Fruit fly (Drosophila melanogaster) whole organism, prepupa: ENCODE results near the gene Polr3C.

Experiments
- CG10669 ChIP-seq: fragments of 200-800 bp; sonication (Bioruptor generic); optimal IDR thresholded peaks from 3 replicates; lab custom pipeline; 2018; ENCODE audit warnings: missing biosample characterization, mild to moderate bottlenecking, missing genetic modification characterization, moderate library complexity
- CG11294 ChIP-seq: fragments of 200-800 bp; sonication (Bioruptor generic); IDR thresholded peaks from 2 replicates; pipeline ENCODE4 v1.3.6; 2022; ENCODE audit warnings: missing biosample characterization, missing genetic modification characterization
- CG1621 ChIP-seq: fragments of 200-800 bp; sonication (Bioruptor generic); optimal IDR thresholded peaks from 3 replicates; lab custom pipeline; 2018; ENCODE audit warnings: missing biosample characterization, mild to moderate bottlenecking, missing genetic modification characterization
- CG16779 ChIP-seq: fragments of 200-800 bp; sonication (Bioruptor generic); optimal IDR thresholded peaks from 3 replicates; lab custom pipeline; 2017; ENCODE audit warnings: missing biosample characterization, mild to moderate bottlenecking, missing genetic modification characterization
- CG3032 ChIP-seq: fragments of 200-800 bp; optimal IDR thresholded peaks from 2 replicates; lab custom pipeline; 2019; ENCODE audit warnings: missing biosample characterization, mild to moderate bottlenecking, missing genetic modification characterization, moderate library complexity
- CG31627 ChIP-seq: fragments of 200-800 bp; sonication (Bioruptor generic); optimal IDR thresholded peaks from 3 replicates; lab custom pipeline; 2016; ENCODE audit warnings: missing biosample characterization, missing genetic modification characterization
- CG32006 ChIP-seq: fragments of 200-800 bp; sonication (Bioruptor generic); optimal IDR thresholded peaks from 3 replicates; lab custom pipeline; 2017; ENCODE audit warnings: missing biosample characterization, mild to moderate bottlenecking, missing genetic modification characterization
- CG34406 ChIP-seq: fragments of 200-800 bp; sonication (Bioruptor generic); optimal IDR thresholded peaks from 3 replicates; lab custom pipeline; 2016; ENCODE audit warnings: missing biosample characterization, missing genetic modification characterization
- CG6163 ChIP-seq: fragments of 200-800 bp; sonication (Bioruptor generic); IDR thresholded peaks from 3 replicates; pipeline ENCODE4 v1.3.6; 2022; ENCODE audit warnings: missing biosample characterization, missing genetic modification characterization
- CG6276 ChIP-seq: fragments of 200-800 bp; sonication (Bioruptor generic); optimal IDR thresholded peaks from 2 replicates; lab custom pipeline; 2017; ENCODE audit warnings: missing biosample characterization, mild to moderate bottlenecking, missing genetic modification characterization
- CG6792 ChIP-seq: fragments of 200-800 bp; sonication (Bioruptor generic); optimal IDR thresholded peaks from 3 replicates; lab custom pipeline; 2016; ENCODE audit warnings: missing biosample characterization, missing genetic modification characterization
- CG6854 ChIP-seq: fragments of 200-800 bp; sonication (Bioruptor generic); optimal IDR thresholded peaks from 2 replicates; lab custom pipeline; 2017; ENCODE audit warnings: missing biosample characterization, mild to moderate bottlenecking, missing genetic modification characterization
- CG9139 ChIP-seq: fragments of 200-800 bp; sonication (Bioruptor generic); optimal IDR thresholded peaks from 3 replicates; lab custom pipeline; 2017; ENCODE audit warnings: missing biosample characterization, mild to moderate bottlenecking, missing genetic modification characterization
- Eip75B ChIP-seq: fragments of 200-800 bp; sonication (Bioruptor generic); optimal IDR thresholded peaks from 3 replicates; lab custom pipeline; 2016; ENCODE audit warnings: missing biosample characterization, missing genetic modification characterization
- Eip78C ChIP-seq: fragments of 200-800 bp; sonication (Bioruptor generic); peaks from one replicate; lab custom pipeline; 2016; ENCODE audit warnings: missing biosample characterization, missing genetic modification characterization
- Eip93F ChIP-seq: fragments of 200-800 bp; sonication (Bioruptor generic); optimal IDR thresholded peaks from 2 replicates; lab custom pipeline; 2016; ENCODE audit warnings: missing biosample characterization, mild to moderate bottlenecking, missing genetic modification characterization
- Ets96B ChIP-seq: fragments of 200-800 bp; optimal IDR thresholded peaks from 2 replicates; lab custom pipeline; 2019; ENCODE audit warnings: missing biosample characterization, mild to moderate bottlenecking, missing genetic modification characterization, moderate library complexity
- Gug ChIP-seq: fragments of 200-800 bp; sonication (Bioruptor generic); IDR thresholded peaks from 2 replicates; pipeline ENCODE4 v1.3.6; 2022; ENCODE audit warnings: missing biosample characterization, missing genetic modification characterization
- Hr38 ChIP-seq: sonication (Bioruptor generic); optimal IDR thresholded peaks from 2 replicates; lab custom pipeline; 2016; ENCODE audit warnings: missing biosample characterization, missing genetic modification characterization
- Hr4 ChIP-seq: fragments of 200-800 bp; sonication (Bioruptor generic); optimal IDR thresholded peaks from 3 replicates; lab custom pipeline; 2016; ENCODE audit warnings: missing biosample characterization, missing genetic modification characterization
- Lpt ChIP-seq: fragments of 200-800 bp; sonication (Bioruptor generic); optimal IDR thresholded peaks from 3 replicates; lab custom pipeline; 2016; ENCODE audit warnings: missing biosample characterization, missing genetic modification characterization
- OdsH ChIP-seq: fragments of 200-800 bp; sonication (Bioruptor generic); optimal IDR thresholded peaks from 3 replicates; lab custom pipeline; 2016; ENCODE audit warnings: missing biosample characterization, missing genetic modification characterization
- Smox ChIP-seq: fragments of 200-800 bp; sonication (Bioruptor generic); optimal IDR thresholded peaks from 3 replicates; lab custom pipeline; 2016; ENCODE audit warnings: missing biosample characterization, missing genetic modification characterization
- Sox102F ChIP-seq: fragments of 200-800 bp; sonication (Bioruptor generic); optimal IDR thresholded peaks from 2 replicates; lab custom pipeline; 2016; ENCODE audit warnings: missing biosample characterization, mild to moderate bottlenecking, missing genetic modification characterization
- Sox14 ChIP-seq: fragments of 200-800 bp; sonication (Bioruptor generic); optimal IDR thresholded peaks from 3 replicates; lab custom pipeline; 2016; ENCODE audit warnings: missing biosample characterization, missing genetic modification characterization
- achi ChIP-seq: fragments of 200-800 bp; sonication (Bioruptor generic); optimal IDR thresholded peaks from 3 replicates; lab custom pipeline; 2016; ENCODE audit warnings: missing biosample characterization, missing genetic modification characterization
- cyc ChIP-seq: fragments of 200-800 bp; sonication (Bioruptor generic); optimal IDR thresholded peaks from 3 replicates; lab custom pipeline; 2016; ENCODE audit warnings: missing biosample characterization, missing genetic modification characterization
- dac ChIP-seq: fragments of 200-800 bp; sonication (Bioruptor generic); optimal IDR thresholded peaks from 2 replicates; lab custom pipeline; 2017; ENCODE audit warnings: missing biosample characterization, mild to moderate bottlenecking, missing genetic modification characterization
- dsx ChIP-seq: fragments of 200-800 bp; optimal IDR thresholded peaks from 3 replicates; lab custom pipeline; 2019; ENCODE audit warnings: missing biosample characterization, mild to moderate bottlenecking, missing genetic modification characterization, moderate library complexity; ENCODE audit not compliant: poor library complexity, severe bottlenecking
- esn ChIP-seq: fragments of 200-800 bp; sonication (Bioruptor generic); optimal IDR thresholded peaks from 2 replicates; lab custom pipeline; 2016; ENCODE audit warnings: missing biosample characterization, mild to moderate bottlenecking, missing genetic modification characterization, moderate library complexity
- fd59A ChIP-seq: fragments of 200-800 bp; sonication (Bioruptor generic); optimal IDR thresholded peaks from 2 replicates; lab custom pipeline; 2017; ENCODE audit warnings: missing biosample characterization, mild to moderate bottlenecking, missing genetic modification characterization, missing genetic modification reagents
- fd85E ChIP-seq: fragments of 200-800 bp; sonication (Bioruptor generic); optimal IDR thresholded peaks from 3 replicates; lab custom pipeline; 2016; ENCODE audit warnings: missing biosample characterization, missing genetic modification characterization
- lz ChIP-seq: fragments of 200-800 bp; sonication (Bioruptor generic); optimal IDR thresholded peaks from 3 replicates; lab custom pipeline; 2016; ENCODE audit warnings: missing biosample characterization, missing genetic modification characterization
- net ChIP-seq: fragments of 200-800 bp; sonication (Bioruptor generic); optimal IDR thresholded peaks from 3 replicates; lab custom pipeline; 2016; ENCODE audit warnings: missing biosample characterization, missing genetic modification characterization
- pdm3 ChIP-seq: fragments of 200-800 bp; sonication (Bioruptor generic); optimal IDR thresholded peaks from 3 replicates; lab custom pipeline; 2016; ENCODE audit warnings: missing biosample characterization, missing genetic modification characterization
- salr ChIP-seq, 2 experiments: fragments of 200-800 bp; sonication (Bioruptor generic); optimal IDR thresholded peaks; 3 replicates each; lab custom pipeline; 2016 to 2018; ENCODE audit warnings: missing biosample characterization in 2 of 2, missing genetic modification characterization in 2 of 2, mild to moderate bottlenecking in 1 of 2
- spab ChIP-seq: fragments of 200-800 bp; sonication (Bioruptor generic); optimal IDR thresholded peaks from 2 replicates; lab custom pipeline; 2017; ENCODE audit warnings: missing biosample characterization, mild to moderate bottlenecking, missing genetic modification characterization, missing genetic modification reagents
- svp ChIP-seq: fragments of 200-800 bp; sonication (Bioruptor generic); peaks from one replicate; lab custom pipeline; 2016; ENCODE audit warnings: missing biosample characterization, missing genetic modification characterization
- topi ChIP-seq: fragments of 200-800 bp; sonication (Bioruptor generic); optimal IDR thresholded peaks from 3 replicates; lab custom pipeline; 2016; ENCODE audit warnings: missing biosample characterization, missing genetic modification characterization

Gene Polr3C

DNA sequence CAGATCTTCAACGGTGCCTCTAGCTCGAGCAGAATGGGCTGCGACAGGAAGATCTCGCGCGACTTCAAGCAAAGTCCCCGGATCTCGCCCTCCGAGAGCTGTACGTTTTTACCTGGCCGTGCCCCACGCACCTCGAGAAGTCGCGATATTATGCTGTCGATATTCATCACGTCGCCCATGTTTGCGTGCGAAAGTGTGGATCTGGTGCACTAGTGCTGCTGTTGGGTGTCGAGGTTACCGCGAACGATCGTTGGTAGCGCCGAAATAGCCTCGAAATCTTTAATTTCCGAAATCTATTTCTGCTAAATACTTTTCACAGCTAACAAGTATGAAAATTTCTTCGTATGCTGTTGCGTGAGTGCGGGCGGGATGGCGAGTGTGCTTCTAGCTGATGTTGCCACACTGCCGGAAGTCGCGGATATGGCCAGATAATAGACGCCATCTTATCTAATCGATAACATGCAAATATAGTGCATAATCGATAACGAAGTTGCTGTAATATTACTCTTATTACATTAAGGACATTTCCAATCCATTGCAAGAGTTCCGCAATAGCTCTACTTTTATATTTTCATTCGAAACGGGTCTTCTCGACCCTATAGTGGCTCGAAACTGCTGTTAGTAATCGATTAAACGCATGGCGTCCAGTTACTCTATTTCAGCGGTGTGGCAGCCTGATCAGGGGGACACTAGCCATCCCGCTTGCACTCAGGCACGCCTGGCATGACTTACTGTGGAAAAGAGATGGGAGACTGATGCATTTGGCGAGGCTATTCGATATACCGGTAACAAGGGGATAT is 34.5 kb upstream of the Polr3C start, which contains the start of gene Pp1-87B:
Gene Pp1-87B (minus strand): TSS at position 408 of the 800 bp plus-strand sequence.
- TF ChIP-seq CG6276 (GFP tag; lab: Kevin White, UChicago) (no peak), esn (GFP tag; lab: Kevin White, UChicago) (peak; percentile 17), CG6792 (no peak), CG31627 (GFP tag; lab: Kevin White, UChicago) (peak; percentile 29), CG1621 (tag; lab: Kevin White, UChicago) (peak; percentile 20), CG32006 (GFP tag; lab: Kevin White, UChicago) (no peak), achi (no peak), spab (GFP tag; lab: Kevin White, UChicago) (no peak), Eip78C (GFP tag; lab: Kevin White, UChicago) (peak; percentile 69), Gug (GFP tag; lab: Robert Waterston, UW) (no peak), net (GFP tag; lab: Kevin White, UChicago) (no peak), salr (GFP tag; optimal IDR thresholded peaks at IDR 0.05; lab: Kevin White, UChicago) (no peak), CG3032 (tag; lab: Kevin White, UChicago) (peak; percentile 5)

DNA sequence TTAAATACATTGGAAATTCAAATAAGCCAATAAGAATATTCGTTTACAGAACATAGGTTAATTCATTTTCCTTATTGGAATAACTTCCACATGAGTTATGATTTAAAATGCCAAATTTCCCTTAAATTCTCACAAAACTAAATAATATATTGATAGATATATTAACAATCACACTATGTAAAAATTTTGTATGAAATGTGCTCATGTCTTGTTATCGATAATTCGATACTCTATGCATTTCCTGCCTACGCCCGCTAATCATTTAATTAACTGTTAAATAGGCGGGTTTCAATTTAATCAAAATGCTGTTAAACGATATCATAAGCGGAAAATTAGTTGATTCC is 33.9 kb upstream of the Polr3C start, which contains the start of gene NANS:
Gene NANS (plus strand): TSS at position 269 of the 344 bp plus-strand sequence.
- TF ChIP-seq OdsH (GFP tag; lab: Kevin White, UChicago) (no peak), achi (no peak), CG6854 (GFP tag; lab: Kevin White, UChicago) (peak; percentile 17), CG6163 (GFP tag; lab: Robert Waterston, UW) (no peak)

DNA sequence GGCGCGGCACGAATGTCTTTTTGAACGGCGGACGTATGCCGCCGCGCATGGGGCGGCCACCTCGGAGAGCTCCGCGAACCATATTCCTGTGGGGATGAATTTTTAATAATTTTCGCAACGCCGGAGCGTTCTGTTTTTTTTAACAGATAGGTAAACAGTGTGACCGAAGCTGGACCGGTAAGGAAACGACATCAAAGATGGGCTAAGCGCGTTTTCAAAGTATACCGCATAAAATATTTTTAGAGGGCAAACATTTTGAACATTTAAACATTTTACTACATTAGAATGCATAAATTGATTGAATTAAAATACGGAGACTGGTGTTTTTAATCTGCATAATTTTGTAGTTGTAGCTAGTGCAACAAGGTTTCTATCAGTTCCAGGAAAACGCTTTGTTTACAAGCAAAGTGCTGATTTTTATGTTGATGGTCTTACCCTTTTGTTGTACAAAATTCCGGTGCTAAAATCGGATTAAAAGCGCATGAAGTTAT is 31.0 kb upstream of the Polr3C start, which contains the start of the genes CG5641 and CG5245:
Gene CG5641 (minus strand): TSS at position 163 of the 491 bp plus-strand sequence.
Gene CG5245 (plus strand): TSS at position 441 of the 491 bp plus-strand sequence.
- TF ChIP-seq Sox14 (GFP tag; lab: Kevin White, UChicago): peak; percentile 17
- no peak for TF ChIP-seq esn (GFP tag; lab: Kevin White, UChicago)

DNA sequence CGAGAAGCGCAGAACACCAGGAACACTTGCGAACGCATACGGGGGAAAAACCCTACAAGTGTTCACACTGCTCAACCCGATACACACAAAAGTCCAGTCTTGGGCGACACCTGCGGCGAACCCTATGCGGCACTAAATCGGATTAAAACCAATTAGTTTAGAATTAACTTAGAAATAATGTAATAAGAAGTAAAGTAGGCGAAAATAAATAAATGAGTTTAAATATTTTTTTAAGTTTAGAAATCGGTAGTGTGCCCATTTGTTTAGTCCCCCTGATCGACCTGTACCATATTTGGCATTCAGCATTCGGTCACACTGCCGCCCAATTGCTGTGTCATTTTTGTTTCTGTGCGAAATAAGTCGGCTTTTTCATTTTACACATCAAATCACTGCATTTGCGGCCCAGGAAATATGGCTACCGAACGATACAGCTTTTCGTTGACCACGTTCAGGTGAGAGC is 29.2 kb upstream of the Polr3C start, which contains the start of gene Prosalpha2:
Gene Prosalpha2 (plus strand): TSS at position 292 of the 460 bp plus-strand sequence.
- TF ChIP-seq dsx (GFP tag; lab: Kevin White, UChicago) (peak; percentile 18), fd59A (GFP tag; lab: Kevin White, UChicago) (no peak), Gug (GFP tag; lab: Robert Waterston, UW) (0 out of 2 replicates have a peak, but pooled peaks have one; percentile 30), Hr38 (GFP tag; lab: Kevin White, UChicago) (no peak), CG6163 (GFP tag; lab: Robert Waterston, UW) (peak; percentile 40; the same call in 1 of the 3 replicates), CG10669 (GFP tag; lab: Kevin White, UChicago) (no peak), cyc (GFP tag; lab: Kevin White, UChicago) (peak; percentile 23), CG34406 (GFP tag; lab: Kevin White, UChicago) (peak; percentile 16), pdm3 (GFP tag; lab: Kevin White, UChicago) (no peak), Sox102F (GFP tag; lab: Kevin White, UChicago) (no peak), dac (no peak), lz (GFP tag; lab: Kevin White, UChicago) (peak; percentile 22), CG16779 (tag; lab: Kevin White, UChicago) (no peak), Smox (GFP tag; lab: Kevin White, UChicago) (no peak), Eip78C (GFP tag; lab: Kevin White, UChicago) (peak; percentile 77), svp (no peak), CG11294 (GFP tag; lab: Robert Waterston, UW) (no peak), topi (GFP tag; lab: Kevin White, UChicago) (peak; percentile 29), fd85E (GFP tag; lab: Kevin White, UChicago) (no peak), Hr4 (GFP tag; lab: Kevin White, UChicago) (no peak), Lpt (GFP tag; lab: Kevin White, UChicago) (no peak), Sox14 (GFP tag; lab: Kevin White, UChicago) (peak; percentile 48), Eip75B (no peak), CG9139 (GFP tag; lab: Kevin White, UChicago) (no peak), CG31627 (GFP tag; lab: Kevin White, UChicago) (peak; percentile 19), esn (GFP tag; lab: Kevin White, UChicago) (peak; percentile 22), Eip93F (GFP tag; lab: Kevin White, UChicago) (no peak), Ets96B (tag; lab: Kevin White, UChicago) (peak; percentile 33)
